Worm (Caenorhabditis elegans): Measurements from ENCODE around the gene F36A4.3.

The F36A4.3 gene

ce11 chrIV:4290472-4290871 lies 21.1 kb downstream of the F36A4.3 start, which contains the start of gene dct-7:
Gene dct-7 (minus strand): TSS chrIV:4290572.
- TF ChIP-seq ham-2 (GFP tag; optimal IDR thresholded peaks at IDR 0.05) (no peak), M03D4.4 (tag; optimal IDR thresholded peaks at IDR 0.05) (no peak), zip-8 (tag; optimal IDR thresholded peaks at IDR 0.05) (no peak), ceh-43 (GFP tag; optimal IDR thresholded peaks at IDR 0.05) (no peak), unc-120 (tag; optimal IDR thresholded peaks at IDR 0.05; ENCODE audit: poor library complexity, severe bottlenecking) (no peak), hlh-1 (tag; optimal IDR thresholded peaks at IDR 0.05) (no peak), pha-4 (tag; optimal IDR thresholded peaks at IDR 0.05) (no peak), nhr-2 (tag; optimal IDR thresholded peaks at IDR 0.05) (no peak), lin-13 (tag; optimal IDR thresholded peaks at IDR 0.05) (no peak), bed-3 (GFP tag; optimal IDR thresholded peaks at IDR 0.05) (no peak), blmp-1 (tag; optimal IDR thresholded peaks at IDR 0.05) (no peak), nhr-237 (tag; optimal IDR thresholded peaks at IDR 0.05) (no peak), flh-1 (GFP tag; optimal IDR thresholded peaks at IDR 0.05) (no peak), mep-1 (tag; optimal IDR thresholded peaks at IDR 0.05) (no peak), tbx-8 (GFP tag; optimal IDR thresholded peaks at IDR 0.05) (no peak), ztf-11 (tag; optimal IDR thresholded peaks at IDR 0.05) (no peak), sem-2 (GFP tag; optimal IDR thresholded peaks at IDR 0.05) (no peak), nhr-12 (tag; optimal IDR thresholded peaks at IDR 0.05) (no peak)

- TF ChIP-seq nhr-237 (tag; optimal IDR thresholded peaks at IDR 0.05) (no peak), bed-3 (GFP tag; optimal IDR thresholded peaks at IDR 0.05) (no peak), drap-1 (GFP tag; optimal IDR thresholded peaks at IDR 0.05) (no peak), mls-2 (tag; optimal IDR thresholded peaks at IDR 0.05) (no peak), ceh-43 (GFP tag; optimal IDR thresholded peaks at IDR 0.05) (no peak), flh-1 (GFP tag; optimal IDR thresholded peaks at IDR 0.05) (no peak), hlh-1 (tag; optimal IDR thresholded peaks at IDR 0.05) (no peak), ceh-83 (GFP tag; optimal IDR thresholded peaks at IDR 0.05) (no peak), zip-8 (tag; optimal IDR thresholded peaks at IDR 0.05) (no peak), sptf-1 (tag; optimal IDR thresholded peaks at IDR 0.05) (no peak), M03D4.4 (tag; optimal IDR thresholded peaks at IDR 0.05) (no peak), nhr-12 (tag; optimal IDR thresholded peaks at IDR 0.05) (no peak), ham-2 (GFP tag; optimal IDR thresholded peaks at IDR 0.05) (no peak), ztf-11 (tag; optimal IDR thresholded peaks at IDR 0.05) (no peak), lin-32 (GFP tag; optimal IDR thresholded peaks at IDR 0.05) (no peak), ces-1 (GFP tag; optimal IDR thresholded peaks at IDR 0.05) (no peak), snpc-4 (tag; optimal IDR thresholded peaks at IDR 0.05) (no peak), nhr-76 (tag; optimal IDR thresholded peaks at IDR 0.05) (no peak), elt-3 (tag; optimal IDR thresholded peaks at IDR 0.05) (no peak)
These were observed 21.8 kb downstream of the F36A4.3 start, which contains the start of gene F15E6.4 for ce11 chrIV:4291174-4291573. Gene F15E6.4 (plus strand): TSS chrIV:4291474.

- TF ChIP-seq elt-1 (tag; optimal IDR thresholded peaks at IDR 0.05; ENCODE audit: borderline replicate concordance, insufficient read depth) (no peak), nhr-2 (tag; optimal IDR thresholded peaks at IDR 0.05) (no peak), ceh-43 (GFP tag; optimal IDR thresholded peaks at IDR 0.05) (no peak), pha-4 (tag; optimal IDR thresholded peaks at IDR 0.05) (no peak), blmp-1 (tag; optimal IDR thresholded peaks at IDR 0.05) (no peak), sptf-1 (tag; optimal IDR thresholded peaks at IDR 0.05) (no peak), unc-120 (tag; optimal IDR thresholded peaks at IDR 0.05; ENCODE audit: poor library complexity, severe bottlenecking) (no peak), ztf-11 (tag; optimal IDR thresholded peaks at IDR 0.05) (no peak), elt-3 (tag; optimal IDR thresholded peaks at IDR 0.05) (no peak), unc-62 (GFP tag; optimal IDR thresholded peaks at IDR 0.05) (no peak), flh-1 (GFP tag; optimal IDR thresholded peaks at IDR 0.05) (no peak), mab-5 (tag; optimal IDR thresholded peaks at IDR 0.05) (no peak), bed-3 (GFP tag; optimal IDR thresholded peaks at IDR 0.05) (no peak), hlh-1 (tag; optimal IDR thresholded peaks at IDR 0.05) (no peak), ceh-39 (tag; optimal IDR thresholded peaks at IDR 0.05) (no peak), unc-39 (tag; optimal IDR thresholded peaks at IDR 0.05) (no peak), lsy-2 (tag; optimal IDR thresholded peaks at IDR 0.05) (no peak), ceh-83 (GFP tag; optimal IDR thresholded peaks at IDR 0.05) (no peak), lin-13 (tag; optimal IDR thresholded peaks at IDR 0.05) (no peak)
These were observed 23.2 kb downstream of the F36A4.3 start, which contains the start of gene F15E6.10 for ce11 chrIV:4292569-4292968. Gene F15E6.10 (plus strand): TSS chrIV:4292869.

- no peak for TF ChIP-seq sptf-1 (tag; optimal IDR thresholded peaks at IDR 0.05)
These were observed 25.1 kb downstream of the F36A4.3 start, which contains the start of gene F15E6.3 for ce11 chrIV:4294552-4294951. Gene F15E6.3 (plus strand): TSS chrIV:4294895.

All from whole organism, mixed stage, embryonic.